Fruit fly (Drosophila melanogaster) whole organism, embryonic: Measurements from ENCODE around the gene TTLL4A.

ENCODE experiments used
- Ada2b ChIP-seq: fragments of 200-800 bp; sonication (Bioruptor generic); IDR thresholded peaks from 2 replicates; pipeline ENCODE4 v1.3.6; 2022; ENCODE audit warnings: missing biosample characterization, missing genetic modification characterization
- Aef1 ChIP-seq: fragments of 200-800 bp; sonication (Bioruptor generic); IDR thresholded peaks from 3 replicates; pipeline ENCODE4 v1.3.6; 2022; ENCODE audit warnings: missing biosample characterization, missing genetic modification characterization
- CG10274 ChIP-seq: fragments of 200-800 bp; sonication (Bioruptor generic); optimal IDR thresholded peaks from 3 replicates; lab custom pipeline; 2017; ENCODE audit warnings: missing biosample characterization, mild to moderate bottlenecking, missing genetic modification characterization
- CG10654 ChIP-seq: fragments of 200-800 bp; sonication (Bioruptor generic); optimal IDR thresholded peaks from 2 replicates; lab custom pipeline; 2016; ENCODE audit warnings: missing biosample characterization, missing genetic modification characterization
- CG11093 ChIP-seq: fragments of 200-800 bp; sonication (Bioruptor generic); IDR thresholded peaks from 3 replicates; pipeline ENCODE4 v1.3.6; 2022; ENCODE audit warnings: missing biosample characterization, missing genetic modification characterization
- CG11456 ChIP-seq: fragments of 200-800 bp; sonication (Bioruptor generic); IDR thresholded peaks from 3 replicates; pipeline ENCODE4 v1.3.6; 2022; ENCODE audit warnings: missing biosample characterization, missing genetic modification characterization
- CG11560 ChIP-seq: fragments of 200-800 bp; sonication (Bioruptor generic); IDR thresholded peaks from 3 replicates; pipeline ENCODE4 v1.3.6; 2022; ENCODE audit warnings: missing biosample characterization, missing genetic modification characterization
- CG1647 ChIP-seq: fragments of 200-800 bp; sonication (Bioruptor generic); optimal IDR thresholded peaks from 3 replicates; lab custom pipeline; 2016; ENCODE audit warnings: missing biosample characterization, missing genetic modification characterization
- CG16813 ChIP-seq: fragments of 200-800 bp; sonication (Bioruptor generic); IDR thresholded peaks from 3 replicates; pipeline ENCODE4 v1.3.6; 2022; ENCODE audit warnings: missing biosample characterization, missing genetic modification characterization; ENCODE audit not compliant: partially characterized antibody
- CG16863 ChIP-seq: fragments of 200-800 bp; sonication (Bioruptor generic); optimal IDR thresholded peaks from 3 replicates; lab custom pipeline; 2016; ENCODE audit warnings: missing biosample characterization, missing genetic modification characterization
- CG17385 ChIP-seq: fragments of 200-800 bp; sonication (Bioruptor generic); optimal IDR thresholded peaks from 3 replicates; lab custom pipeline; 2018; ENCODE audit warnings: missing biosample characterization, mild to moderate bottlenecking, missing genetic modification characterization
- CG2875 ChIP-seq: fragments of 200-800 bp; sonication (Bioruptor generic); optimal IDR thresholded peaks from 2 replicates; lab custom pipeline; 2017; ENCODE audit warnings: missing biosample characterization, mild to moderate bottlenecking, missing genetic modification characterization, missing genetic modification reagents
- CG4282 ChIP-seq: fragments of 200-800 bp; sonication (Bioruptor generic); optimal IDR thresholded peaks from 2 replicates; lab custom pipeline; 2016; ENCODE audit warnings: missing biosample characterization, missing genetic modification characterization
- CG4854 ChIP-seq: fragments of 200-800 bp; sonication (Bioruptor generic); optimal IDR thresholded peaks from 2 replicates; lab custom pipeline; 2016; ENCODE audit warnings: missing biosample characterization, missing genetic modification characterization, inconsistent platforms
- CG6854 ChIP-seq: fragments of 200-800 bp; sonication (Bioruptor generic); optimal IDR thresholded peaks from 3 replicates; lab custom pipeline; 2017; ENCODE audit warnings: missing biosample characterization, mild to moderate bottlenecking, missing genetic modification characterization
- CG7963 ChIP-seq: fragments of 200-800 bp; sonication (Bioruptor generic); IDR thresholded peaks from 3 replicates; pipeline ENCODE4 v1.3.6; 2022; ENCODE audit warnings: missing biosample characterization, missing genetic modification characterization; ENCODE audit not compliant: partially characterized antibody
- CG7987 ChIP-seq: fragments of 200-800 bp; sonication (Bioruptor generic); optimal IDR thresholded peaks from 2 replicates; lab custom pipeline; 2018; ENCODE audit warnings: missing biosample characterization, mild to moderate bottlenecking, missing genetic modification characterization, moderate library complexity
- CG8089 ChIP-seq: fragments of 200-800 bp; sonication (Bioruptor generic); optimal IDR thresholded peaks from 3 replicates; lab custom pipeline; 2016; ENCODE audit warnings: missing biosample characterization, missing genetic modification characterization
- CG8944 ChIP-seq: fragments of 200-800 bp; sonication (Bioruptor generic); optimal IDR thresholded peaks from 3 replicates; lab custom pipeline; 2016; ENCODE audit warnings: missing biosample characterization, missing genetic modification characterization
- CHES-1-like ChIP-seq: fragments of 200-800 bp; sonication (Bioruptor generic); optimal IDR thresholded peaks from 2 replicates; lab custom pipeline; 2016; ENCODE audit warnings: missing biosample characterization, missing genetic modification characterization
- CoRest ChIP-seq: fragments of 200-800 bp; sonication (Bioruptor generic); optimal IDR thresholded peaks from 3 replicates; lab custom pipeline; 2018; ENCODE audit warnings: missing biosample characterization, mild to moderate bottlenecking, missing genetic modification characterization, moderate library complexity
- CrebB ChIP-seq: fragments of 200-800 bp; sonication (Bioruptor generic); optimal IDR thresholded peaks from 3 replicates; lab custom pipeline; 2018; ENCODE audit warnings: missing biosample characterization, mild to moderate bottlenecking, missing genetic modification characterization
- Dbx ChIP-seq: fragments of 200-800 bp; sonication (Bioruptor generic); IDR thresholded peaks from 3 replicates; pipeline ENCODE4 v1.3.6; 2022; ENCODE audit warnings: missing biosample characterization, missing genetic modification characterization
- GATAe ChIP-seq: fragments of 200-800 bp; sonication (Bioruptor generic); conservative IDR thresholded peaks from 2 replicates; pipeline ENCODE4 v1.3.6; 2022; ENCODE audit warnings: missing biosample characterization, missing genetic modification characterization
- Hmx ChIP-seq: fragments of 200-800 bp; sonication (Bioruptor generic); optimal IDR thresholded peaks from 2 replicates; lab custom pipeline; 2016; ENCODE audit warnings: missing biosample characterization, missing genetic modification characterization
- Hr3 ChIP-seq: fragments of 200-800 bp; sonication (Bioruptor generic); optimal IDR thresholded peaks from 3 replicates; lab custom pipeline; 2016; ENCODE audit warnings: missing biosample characterization, missing genetic modification characterization
- Hsf ChIP-seq: fragments of 200-800 bp; sonication (Bioruptor generic); optimal IDR thresholded peaks from 3 replicates; lab custom pipeline; 2016; ENCODE audit warnings: missing biosample characterization, missing genetic modification characterization
- Mad ChIP-seq: fragments of 200-800 bp; sonication (Bioruptor generic); optimal IDR thresholded peaks from 2 replicates; lab custom pipeline; 2016; ENCODE audit warnings: missing biosample characterization, missing genetic modification characterization
- Myb ChIP-seq: fragments of 200-800 bp; sonication (Bioruptor generic); optimal IDR thresholded peaks from 2 replicates; lab custom pipeline; 2016; ENCODE audit warnings: missing biosample characterization, missing genetic modification characterization
- Neu2 ChIP-seq: fragments of 200-800 bp; sonication (Bioruptor generic); optimal IDR thresholded peaks from 3 replicates; lab custom pipeline; 2016; ENCODE audit warnings: missing biosample characterization, missing genetic modification characterization, borderline replicate concordance
- Xrp1 ChIP-seq: fragments of 200-800 bp; sonication (Bioruptor generic); IDR thresholded peaks from 2 replicates; pipeline ENCODE4 v1.3.6; 2022; ENCODE audit warnings: missing biosample characterization, missing genetic modification characterization
- bowl ChIP-seq: fragments of 200-800 bp; sonication (Bioruptor generic); IDR thresholded peaks from 2 replicates; pipeline ENCODE4 v1.3.6; 2022; ENCODE audit warnings: missing biosample characterization, missing genetic modification characterization
- ci ChIP-seq: fragments of 200-800 bp; sonication (Bioruptor generic); IDR thresholded peaks from 3 replicates; pipeline ENCODE4 v1.3.6; 2022; ENCODE audit warnings: missing biosample characterization, missing genetic modification characterization
- dm ChIP-seq: fragments of 200-800 bp; sonication (Bioruptor generic); optimal IDR thresholded peaks from 3 replicates; lab custom pipeline; 2016; ENCODE audit warnings: missing biosample characterization, missing genetic modification characterization
- exex ChIP-seq: fragments of 200-800 bp; sonication (Bioruptor generic); optimal IDR thresholded peaks from 4 replicates; lab custom pipeline; 2018; ENCODE audit warnings: missing biosample characterization, mild to moderate bottlenecking, missing genetic modification characterization, moderate library complexity
- ftz-f1 ChIP-seq: fragments of 200-800 bp; sonication (Bioruptor generic); optimal IDR thresholded peaks from 2 replicates; lab custom pipeline; 2016; ENCODE audit warnings: missing biosample characterization, missing genetic modification characterization
- knrl ChIP-seq: fragments of 200-800 bp; sonication (Bioruptor generic); IDR thresholded peaks from 3 replicates; pipeline ENCODE4 v1.3.6; 2022; ENCODE audit warnings: missing biosample characterization, missing genetic modification characterization; ENCODE audit not compliant: partially characterized antibody
- mld ChIP-seq: fragments of 200-800 bp; sonication (Bioruptor generic); IDR thresholded peaks from 3 replicates; pipeline ENCODE4 v1.3.6; 2022; ENCODE audit warnings: missing biosample characterization, missing genetic modification characterization; ENCODE audit not compliant: partially characterized antibody
- nom ChIP-seq: fragments of 200-800 bp; sonication (Bioruptor generic); optimal IDR thresholded peaks from 2 replicates; lab custom pipeline; 2017; ENCODE audit warnings: missing biosample characterization, missing genetic modification characterization, mild to moderate bottlenecking, moderate library complexity, missing genetic modification reagents
- p53 ChIP-seq: fragments of 200-800 bp; sonication (Bioruptor generic); optimal IDR thresholded peaks from 2 replicates; lab custom pipeline; 2016; ENCODE audit warnings: missing biosample characterization, missing genetic modification characterization
- pho ChIP-seq: fragments of 200-800 bp; sonication (Bioruptor generic); optimal IDR thresholded peaks from 2 replicates; lab custom pipeline; 2016; ENCODE audit warnings: missing biosample characterization, missing genetic modification characterization
- phol ChIP-seq: fragments of 200-800 bp; sonication (Bioruptor generic); optimal IDR thresholded peaks from 3 replicates; lab custom pipeline; 2018; ENCODE audit warnings: missing biosample characterization, mild to moderate bottlenecking, missing genetic modification characterization, moderate library complexity
- pzg ChIP-seq: fragments of 200-800 bp; sonication (Bioruptor generic); optimal IDR thresholded peaks from 3 replicates; lab custom pipeline; 2018; ENCODE audit warnings: missing biosample characterization, mild to moderate bottlenecking, missing genetic modification characterization, moderate library complexity
- ro ChIP-seq: fragments of 200-800 bp; sonication (Bioruptor generic); IDR thresholded peaks from 2 replicates; pipeline ENCODE4 v1.3.6; 2022; ENCODE audit warnings: missing biosample characterization, missing genetic modification characterization
- run ChIP-seq: fragments of 200-800 bp; sonication (Bioruptor generic); optimal IDR thresholded peaks from 3 replicates; lab custom pipeline; 2018; ENCODE audit warnings: missing biosample characterization, mild to moderate bottlenecking, missing genetic modification characterization
- sqz ChIP-seq: fragments of 200-800 bp; sonication (Bioruptor generic); optimal IDR thresholded peaks from 3 replicates; lab custom pipeline; 2018; ENCODE audit warnings: missing biosample characterization, mild to moderate bottlenecking, missing genetic modification characterization
- sug ChIP-seq: fragments of 200-800 bp; optimal IDR thresholded peaks from 2 replicates; lab custom pipeline; 2019; ENCODE audit warnings: missing biosample characterization, mild to moderate bottlenecking, missing genetic modification characterization, moderate library complexity
- tgo ChIP-seq: fragments of 200-800 bp; sonication (Bioruptor generic); IDR thresholded peaks from 3 replicates; pipeline ENCODE4 v1.3.6; 2022; ENCODE audit warnings: missing biosample characterization, missing genetic modification characterization
- tll ChIP-seq, 2 experiments: fragments of 200-800 bp in 1 of 2; fragments of >200 bp in 1 of 2; sonication (Bioruptor generic) in 1 of 2; optimal IDR thresholded peaks; 2 replicates each; lab custom pipeline; 2017 to 2019; ENCODE audit warnings: missing biosample characterization in 2 of 2, missing genetic modification characterization in 2 of 2, mild to moderate bottlenecking in 1 of 2, moderate library complexity in 1 of 2
- tup ChIP-seq: fragments of 200-800 bp; sonication (Bioruptor generic); optimal IDR thresholded peaks from 2 replicates; lab custom pipeline; 2016; ENCODE audit warnings: missing biosample characterization, mild to moderate bottlenecking, missing genetic modification characterization, moderate library complexity
- zfh1 ChIP-seq: fragments of 200-800 bp; sonication (Bioruptor generic); IDR thresholded peaks from 3 replicates; pipeline ENCODE4 v1.3.6; 2022; ENCODE audit warnings: missing biosample characterization, missing genetic modification characterization
- zfh2 ChIP-seq: fragments of 200-800 bp; sonication (Bioruptor generic); optimal IDR thresholded peaks from 2 replicates; lab custom pipeline; 2016; ENCODE audit warnings: missing biosample characterization, missing genetic modification characterization

The TTLL4A gene

dm6 chr2L:10989162-10989561 lies at the start of gene TTLL4A (continued):
- TF ChIP-seq tup (no peak), Myb (peak; percentile 85), CG8944 (GFP tag; lab: Kevin White, UChicago) (no peak), sqz (GFP tag; lab: Kevin White, UChicago) (no peak), CG4854 (no peak), Aef1 (GFP tag; lab: Robert Waterston, UW) (no peak), CG10654 (GFP tag; lab: Kevin White, UChicago) (no peak), CG16863 (GFP tag; lab: Kevin White, UChicago) (no peak), exex (no peak), Dbx (GFP tag; lab: Robert Waterston, UW) (0 out of 3 replicates have a peak, but pooled peaks have one; percentile 44), p53 (GFP tag; lab: Kevin White, UChicago) (no peak), CG7987 (GFP tag; lab: Kevin White, UChicago) (no peak), CG10274 (no peak), CoRest (peak; percentile 91), CG11560 (tag; lab: Robert Waterston, UW) (no peak), sug (tag; lab: Kevin White, UChicago) (no peak), CG11093 (GFP tag; lab: Robert Waterston, UW) (no peak), ci (GFP tag; lab: Robert Waterston, UW) (no peak), CG8089 (no peak), run (no peak), CG7963 (GFP tag; lab: Robert Waterston, UW) (peak; percentile 97), mld (GFP tag; lab: Robert Waterston, UW) (peak; percentile 99), Hmx (no peak), CG4282 (GFP tag; lab: Kevin White, UChicago) (no peak), CG6854 (no peak), Hr3 (GFP tag; lab: Kevin White, UChicago) (no peak), Mad (GFP tag; lab: Kevin White, UChicago) (peak; percentile 19), CG16813 (GFP tag; lab: Robert Waterston, UW) (peak; percentile 98), pho (no peak), CG1647 (GFP tag; lab: Kevin White, UChicago) (no peak), tgo (GFP tag; lab: Robert Waterston, UW) (no peak), tll (GFP tag; optimal IDR thresholded peaks at IDR 0.05; lab: Kevin White, UChicago) (no peak), zfh1 (GFP tag; lab: Robert Waterston, UW) (no peak), CG2875 (GFP tag; lab: Kevin White, UChicago) (no peak), nom (GFP tag; lab: Kevin White, UChicago) (no peak), ftz-f1 (GFP tag; lab: Kevin White, UChicago) (peak; percentile 76), CHES-1-like (GFP tag; lab: Kevin White, UChicago) (peak; percentile 12), knrl (peak; percentile 98), Xrp1 (GFP tag; lab: Robert Waterston, UW) (no peak), bowl (GFP tag; lab: Robert Waterston, UW) (no peak), ro (GFP tag; lab: Robert Waterston, UW) (no peak), CrebB (tag; lab: Kevin White, UChicago) (peak; percentile 21), CG11456 (GFP tag; lab: Robert Waterston, UW) (no peak), dm (GFP tag; lab: Kevin White, UChicago) (peak; percentile 93), Neu2 (GFP tag; lab: Kevin White, UChicago) (no peak), Ada2b (GFP tag; lab: Robert Waterston, UW) (no peak), GATAe (no peak), pzg (GFP tag; lab: Kevin White, UChicago) (peak; percentile 85), Hsf (GFP tag; lab: Kevin White, UChicago) (peak; percentile 21), CG17385 (GFP tag; lab: Kevin White, UChicago) (no peak), zfh2 (GFP tag; lab: Kevin White, UChicago) (peak; percentile 46), phol (tag; lab: Kevin White, UChicago) (no peak)
